Fruit fly (Drosophila melanogaster) whole organism, embryonic: ENCODE data around the gene Shaw.

ENCODE experiments used
- B-H2 ChIP-seq: fragments of 200-800 bp; sonication (Bioruptor generic); optimal IDR thresholded peaks from 2 replicates; lab custom pipeline; 2018; ENCODE audit warnings: missing biosample characterization, mild to moderate bottlenecking, missing genetic modification characterization
- CG10274 ChIP-seq: fragments of 200-800 bp; sonication (Bioruptor generic); optimal IDR thresholded peaks from 3 replicates; lab custom pipeline; 2017; ENCODE audit warnings: missing biosample characterization, mild to moderate bottlenecking, missing genetic modification characterization
- CG11247 ChIP-seq: fragments of 200-800 bp; sonication (Bioruptor generic); IDR thresholded peaks from 2 replicates; pipeline ENCODE4 v1.3.6; 2022; ENCODE audit warnings: missing biosample characterization, missing genetic modification characterization
- CG11560 ChIP-seq: fragments of 200-800 bp; sonication (Bioruptor generic); IDR thresholded peaks from 3 replicates; pipeline ENCODE4 v1.3.6; 2022; ENCODE audit warnings: missing biosample characterization, missing genetic modification characterization
- CG12299 ChIP-seq: fragments of 200-800 bp; sonication (Bioruptor generic); optimal IDR thresholded peaks from 2 replicates; lab custom pipeline; 2018; ENCODE audit warnings: missing biosample characterization, mild to moderate bottlenecking, missing genetic modification characterization
- CG13624 ChIP-seq: fragments of 200-800 bp; sonication (Bioruptor generic); optimal IDR thresholded peaks from 2 replicates; lab custom pipeline; 2016; ENCODE audit warnings: missing biosample characterization, missing genetic modification characterization
- CG15601 ChIP-seq: fragments of 200-800 bp; sonication (Bioruptor generic); optimal IDR thresholded peaks from 3 replicates; lab custom pipeline; 2019; ENCODE audit warnings: missing biosample characterization, mild to moderate bottlenecking, missing genetic modification characterization, moderate library complexity
- CG18764 ChIP-seq: fragments of 200-800 bp; sonication (Bioruptor generic); optimal IDR thresholded peaks from 3 replicates; lab custom pipeline; 2016; ENCODE audit warnings: missing biosample characterization, missing genetic modification characterization
- CG2875 ChIP-seq: fragments of 200-800 bp; sonication (Bioruptor generic); optimal IDR thresholded peaks from 2 replicates; lab custom pipeline; 2017; ENCODE audit warnings: missing biosample characterization, mild to moderate bottlenecking, missing genetic modification characterization, missing genetic modification reagents
- CG30020 ChIP-seq: fragments of 200-800 bp; optimal IDR thresholded peaks from 2 replicates; lab custom pipeline; 2019; ENCODE audit warnings: missing biosample characterization, mild to moderate bottlenecking, missing genetic modification characterization, moderate library complexity
- CG34376 ChIP-seq: fragments of 200-800 bp; sonication (Bioruptor generic); optimal IDR thresholded peaks from 2 replicates; lab custom pipeline; 2018; ENCODE audit warnings: missing biosample characterization, mild to moderate bottlenecking, missing genetic modification characterization
- CG4282 ChIP-seq: fragments of 200-800 bp; sonication (Bioruptor generic); optimal IDR thresholded peaks from 2 replicates; lab custom pipeline; 2016; ENCODE audit warnings: missing biosample characterization, missing genetic modification characterization
- CG4404 ChIP-seq: fragments of 200-800 bp; sonication (Bioruptor generic); IDR thresholded peaks from 2 replicates; pipeline ENCODE4 v1.3.6; 2022; ENCODE audit warnings: missing biosample characterization, missing genetic modification characterization
- CG7556 ChIP-seq: fragments of 200-800 bp; sonication (Bioruptor generic); optimal IDR thresholded peaks from 2 replicates; lab custom pipeline; 2017; ENCODE audit warnings: missing biosample characterization, mild to moderate bottlenecking, missing genetic modification characterization
- CG7928 ChIP-seq: fragments of 200-800 bp; sonication (Bioruptor generic); optimal IDR thresholded peaks from 2 replicates; lab custom pipeline; 2017; ENCODE audit warnings: missing biosample characterization, mild to moderate bottlenecking, missing genetic modification characterization
- CG8388 ChIP-seq: fragments of 200-800 bp; sonication (Bioruptor generic); optimal IDR thresholded peaks from 2 replicates; lab custom pipeline; 2019; ENCODE audit warnings: missing biosample characterization, mild to moderate bottlenecking, missing genetic modification characterization, moderate library complexity
- CG8924 ChIP-seq: fragments of 200-800 bp; optimal IDR thresholded peaks from 3 replicates; lab custom pipeline; 2019; ENCODE audit warnings: missing biosample characterization, mild to moderate bottlenecking, missing genetic modification characterization, moderate library complexity
- CG9437 ChIP-seq: fragments of 200-800 bp; sonication (Bioruptor generic); optimal IDR thresholded peaks from 2 replicates; lab custom pipeline; 2018; ENCODE audit warnings: missing biosample characterization, mild to moderate bottlenecking, missing genetic modification characterization
- CG9609 ChIP-seq: fragments of 200-800 bp; sonication (Bioruptor generic); optimal IDR thresholded peaks from 3 replicates; lab custom pipeline; 2016; ENCODE audit warnings: missing biosample characterization, missing genetic modification characterization
- CTCF ChIP-seq: fragments of 200-800 bp; sonication (Bioruptor generic); optimal IDR thresholded peaks from 2 replicates; lab custom pipeline; 2017; ENCODE audit warnings: missing biosample characterization, mild to moderate bottlenecking, missing genetic modification characterization, moderate library complexity
- Dad ChIP-seq: fragments of 200-800 bp; sonication (Bioruptor generic); optimal IDR thresholded peaks from 3 replicates; lab custom pipeline; 2016; ENCODE audit warnings: missing biosample characterization, missing genetic modification characterization
- Dip2 ChIP-seq: fragments of 200-800 bp; sonication (Bioruptor generic); IDR thresholded peaks from 2 replicates; pipeline ENCODE4 v1.3.6; 2022; ENCODE audit warnings: missing biosample characterization, missing genetic modification characterization
- Dip3 ChIP-seq: fragments of 200-800 bp; sonication (Bioruptor generic); optimal IDR thresholded peaks from 3 replicates; lab custom pipeline; 2016; ENCODE audit warnings: missing biosample characterization, missing genetic modification characterization
- Eip74EF ChIP-seq, 2 experiments: fragments of 200-800 bp in 1 of 2; fragments of >200 bp in 1 of 2; sonication (Bioruptor generic) in 1 of 2; optimal IDR thresholded peaks; 2 replicates each; lab custom pipeline; 2017 to 2019; ENCODE audit warnings: missing biosample characterization in 2 of 2, missing genetic modification characterization in 2 of 2, mild to moderate bottlenecking in 1 of 2, moderate library complexity in 1 of 2
- Ets97D ChIP-seq: fragments of 200-800 bp; sonication (Bioruptor generic); optimal IDR thresholded peaks from 3 replicates; lab custom pipeline; 2016; ENCODE audit warnings: missing biosample characterization, missing genetic modification characterization
- GATAe ChIP-seq: fragments of 200-800 bp; sonication (Bioruptor generic); conservative IDR thresholded peaks from 2 replicates; pipeline ENCODE4 v1.3.6; 2022; ENCODE audit warnings: missing biosample characterization, missing genetic modification characterization
- H15 ChIP-seq: fragments of 200-800 bp; sonication (Bioruptor generic); IDR thresholded peaks from 3 replicates; pipeline ENCODE4 v1.3.6; 2022; ENCODE audit warnings: missing biosample characterization, missing genetic modification characterization
- HLHmδ ChIP-seq: fragments of 200-800 bp; sonication (Bioruptor generic); optimal IDR thresholded peaks from 2 replicates; lab custom pipeline; 2018; ENCODE audit warnings: missing biosample characterization, mild to moderate bottlenecking, missing genetic modification characterization, moderate library complexity
- MTF-1 ChIP-seq: fragments of 200-800 bp; sonication (Bioruptor generic); optimal IDR thresholded peaks from 2 replicates; lab custom pipeline; 2018; ENCODE audit warnings: missing biosample characterization, mild to moderate bottlenecking, missing genetic modification characterization, borderline replicate concordance
- Mad ChIP-seq: fragments of 200-800 bp; sonication (Bioruptor generic); optimal IDR thresholded peaks from 2 replicates; lab custom pipeline; 2016; ENCODE audit warnings: missing biosample characterization, missing genetic modification characterization
- Med ChIP-seq: fragments of 200-800 bp; sonication (Bioruptor generic); peaks from one replicate; lab custom pipeline; 2016; ENCODE audit warnings: missing biosample characterization, missing genetic modification characterization, mild to moderate bottlenecking, inconsistent platforms, moderate library complexity
- NC2β ChIP-seq: fragments of 200-800 bp; sonication (Bioruptor generic); optimal IDR thresholded peaks from 2 replicates; lab custom pipeline; 2016; ENCODE audit warnings: missing biosample characterization, missing genetic modification characterization
- Optix ChIP-seq: fragments of 200-800 bp; sonication (Bioruptor generic); IDR thresholded peaks from 3 replicates; pipeline ENCODE4 v1.3.6; 2022; ENCODE audit warnings: missing biosample characterization, missing genetic modification characterization
- Rfx ChIP-seq: fragments of 200-800 bp; sonication (Bioruptor generic); IDR thresholded peaks from 2 replicates; pipeline ENCODE4 v1.3.6; 2022; ENCODE audit warnings: missing biosample characterization, missing genetic modification characterization
- Rx ChIP-seq: fragments of 200-800 bp; sonication (Bioruptor generic); IDR thresholded peaks from 2 replicates; pipeline ENCODE4 v1.3.6; 2022; ENCODE audit warnings: missing biosample characterization, missing genetic modification characterization
- Sry-δ ChIP-seq: fragments of 200-800 bp; sonication (Bioruptor generic); optimal IDR thresholded peaks from 2 replicates; lab custom pipeline; 2016; ENCODE audit warnings: missing biosample characterization, missing genetic modification characterization
- Stat92E ChIP-seq, 3 experiments: fragments of >200 bp in 2 of 3; fragments of 200-800 bp in 1 of 3; sonication (Bioruptor generic) in 1 of 3; optimal IDR thresholded peaks; 2 replicates each; lab custom pipeline; 2017 to 2019; ENCODE audit warnings: missing biosample characterization in 3 of 3, missing genetic modification characterization in 3 of 3, mild to moderate bottlenecking in 1 of 3, moderate library complexity in 1 of 3
- Tbp ChIP-seq: fragments of >200 bp; optimal IDR thresholded peaks from 2 replicates; lab custom pipeline; 2018; ENCODE audit warnings: missing biosample characterization, missing genetic modification characterization
- her ChIP-seq: fragments of 200-800 bp; sonication (Bioruptor generic); optimal IDR thresholded peaks from 2 replicates; lab custom pipeline; 2016; ENCODE audit warnings: missing biosample characterization, missing genetic modification characterization
- insv ChIP-seq, 2 experiments: fragments of 200-800 bp; sonication (Bioruptor generic); optimal IDR thresholded peaks; 3 replicates each; lab custom pipeline; 2016 to 2018; ENCODE audit warnings: missing biosample characterization in 2 of 2, missing genetic modification characterization in 2 of 2
- jing ChIP-seq: fragments of 200-800 bp; sonication (Bioruptor generic); optimal IDR thresholded peaks from 2 replicates; lab custom pipeline; 2018; ENCODE audit warnings: missing biosample characterization, mild to moderate bottlenecking, missing genetic modification characterization
- kni ChIP-seq: fragments of 200-800 bp; sonication (Bioruptor generic); optimal IDR thresholded peaks from 3 replicates; lab custom pipeline; 2017; ENCODE audit warnings: mild to moderate bottlenecking, missing biosample characterization, missing genetic modification reagents, missing genetic modification characterization
- lola ChIP-seq, 3 experiments: fragments of >200 bp in 2 of 3; fragments of 200-800 bp in 1 of 3; sonication (Bioruptor generic) in 1 of 3; optimal IDR thresholded peaks; 2 replicates each; lab custom pipeline; 2017 to 2019; ENCODE audit warnings: missing biosample characterization in 3 of 3, missing genetic modification characterization in 3 of 3, mild to moderate bottlenecking in 1 of 3, moderate library complexity in 1 of 3
- nom ChIP-seq: fragments of 200-800 bp; sonication (Bioruptor generic); optimal IDR thresholded peaks from 2 replicates; lab custom pipeline; 2017; ENCODE audit warnings: missing biosample characterization, missing genetic modification characterization, mild to moderate bottlenecking, moderate library complexity, missing genetic modification reagents
- prd ChIP-seq, 3 experiments: fragments of >200 bp in 2 of 3; fragments of 200-800 bp in 1 of 3; sonication (Bioruptor generic) in 1 of 3; optimal IDR thresholded peaks in 2 of 3; IDR thresholded peaks in 1 of 3; 2 replicates in 2 of 3; 3 replicates in 1 of 3; pipeline versions ENCODE4 v1.3.6 to Lab custom; 2017 to 2022; ENCODE audit warnings: missing biosample characterization in 1 of 3, missing genetic modification characterization in 1 of 3
- run ChIP-seq: fragments of 200-800 bp; sonication (Bioruptor generic); optimal IDR thresholded peaks from 3 replicates; lab custom pipeline; 2018; ENCODE audit warnings: missing biosample characterization, mild to moderate bottlenecking, missing genetic modification characterization
- salm ChIP-seq: fragments of 200-800 bp; sonication (Bioruptor generic); optimal IDR thresholded peaks from 2 replicates; lab custom pipeline; 2018; ENCODE audit warnings: missing biosample characterization, mild to moderate bottlenecking, missing genetic modification characterization
- so ChIP-seq: fragments of 200-800 bp; sonication (Bioruptor generic); IDR thresholded peaks from 3 replicates; pipeline ENCODE4 v1.3.6; 2022; ENCODE audit warnings: missing biosample characterization, missing genetic modification characterization
- trh ChIP-seq: fragments of 200-800 bp; sonication (Bioruptor generic); optimal IDR thresholded peaks from 2 replicates; lab custom pipeline; 2016; ENCODE audit warnings: missing biosample characterization, missing genetic modification characterization
- zen2 ChIP-seq: fragments of 200-800 bp; sonication (Bioruptor generic); IDR thresholded peaks from 3 replicates; pipeline ENCODE4 v1.3.6; 2022; ENCODE audit warnings: missing biosample characterization, missing genetic modification characterization; ENCODE audit not compliant: partially characterized antibody

The Shaw gene

DNA sequence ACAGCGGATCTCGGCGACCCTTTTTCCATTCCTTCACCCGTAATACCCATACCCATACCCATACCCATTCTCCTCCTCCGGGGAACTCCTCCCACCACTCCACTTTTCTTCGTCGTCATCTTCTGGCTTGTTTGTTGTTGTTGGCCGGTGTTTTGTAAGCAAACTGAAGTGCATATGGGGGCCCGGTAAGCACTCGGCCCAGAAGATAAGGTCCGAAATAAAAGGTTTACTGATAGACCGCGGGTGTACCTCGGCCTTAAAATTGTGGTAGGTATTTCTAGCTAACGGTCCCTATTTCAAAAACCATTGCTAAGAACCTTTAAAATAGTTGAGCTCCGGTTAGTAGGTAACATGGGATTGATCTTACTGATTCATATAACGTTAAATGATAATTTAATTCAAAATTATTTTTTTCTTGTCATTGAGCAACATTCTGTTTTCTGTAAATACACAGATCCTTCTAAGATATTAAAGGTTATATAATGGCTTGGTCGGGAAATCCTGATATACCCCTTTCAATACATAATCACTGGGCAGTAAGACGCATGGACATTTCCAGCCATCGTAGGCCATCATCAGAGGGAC is 57.9 kb downstream of the Shaw start (continued):
- TF ChIP-seq salm: no peak
- no peak for TF ChIP-seq so (GFP tag; lab: Robert Waterston, UW)
- TF ChIP-seq H15 (GFP tag; lab: Robert Waterston, UW): 0 out of 3 replicates have a peak, but pooled peaks have one; percentile 38
- TF ChIP-seq CG11560: no peak
- TF ChIP-seq lola (GFP tag; optimal IDR thresholded peaks at IDR 0.05; lab: Kevin White, UChicago): peak in 1 of 3 experiments; percentile 67
- TF ChIP-seq CG15601 (tag; lab: Kevin White, UChicago): no peak
- no peak for TF ChIP-seq Sry-δ (GFP tag; lab: Kevin White, UChicago)
- TF ChIP-seq CG10274: no peak
- TF ChIP-seq CTCF: no peak
- TF ChIP-seq HLHmδ (GFP tag; lab: Kevin White, UChicago): peak; percentile 79
- peak; percentile 82 for TF ChIP-seq CG4404 (GFP tag; lab: Robert Waterston, UW)
- no peak for TF ChIP-seq Tbp (GFP tag; lab: Kevin White, UChicago)
- TF ChIP-seq jing: no peak
- peak; percentile 58 for TF ChIP-seq kni (GFP tag; lab: Kevin White, UChicago)
- no peak for TF ChIP-seq B-H2 (GFP tag; lab: Kevin White, UChicago)
- no peak for TF ChIP-seq Ets97D (GFP tag; lab: Kevin White, UChicago)
- no peak for TF ChIP-seq CG9437
- TF ChIP-seq MTF-1: no peak
- no peak for TF ChIP-seq CG30020 (tag; lab: Kevin White, UChicago)
- TF ChIP-seq CG8388 (GFP tag; lab: Kevin White, UChicago): peak; percentile 37
- TF ChIP-seq Optix: no peak
- no peak for TF ChIP-seq CG4282 (GFP tag; lab: Kevin White, UChicago)
- peak; percentile 41 for TF ChIP-seq CG8924 (tag; lab: Kevin White, UChicago)
- no peak for TF ChIP-seq Stat92E (GFP tag; optimal IDR thresholded peaks at IDR 0.05; lab: Kevin White, UChicago)
- no peak for TF ChIP-seq Dad (GFP tag; lab: Kevin White, UChicago)
- peak; percentile 36 for TF ChIP-seq CG2875 (GFP tag; lab: Kevin White, UChicago)
- peak; percentile 25 for TF ChIP-seq CG9609
- no peak for TF ChIP-seq CG7928 (GFP tag; lab: Kevin White, UChicago)
- TF ChIP-seq zen2: no peak
- TF ChIP-seq NC2β (GFP tag; lab: Kevin White, UChicago): peak; percentile 25
- no peak for TF ChIP-seq her (GFP tag; lab: Kevin White, UChicago)
- no peak for TF ChIP-seq Dip3
- TF ChIP-seq insv (GFP tag; optimal IDR thresholded peaks at IDR 0.05; lab: Kevin White, UChicago): no peak
- TF ChIP-seq trh: peak; percentile 11
- no peak for TF ChIP-seq CG12299 (tag; lab: Kevin White, UChicago)
- no peak for TF ChIP-seq Dip2 (GFP tag; lab: Robert Waterston, UW)
- TF ChIP-seq Rx (GFP tag; lab: Robert Waterston, UW): no peak
- peak; percentile 8 for TF ChIP-seq Mad
- TF ChIP-seq nom: no peak
- TF ChIP-seq Eip74EF (GFP tag; optimal IDR thresholded peaks at IDR 0.05; lab: Kevin White, UChicago): no peak
- no peak for TF ChIP-seq CG11247 (GFP tag; lab: Robert Waterston, UW)
- no peak for TF ChIP-seq CG13624 (GFP tag; lab: Kevin White, UChicago)
- peak; percentile 36 for TF ChIP-seq CG7556 (GFP tag; lab: Kevin White, UChicago)
- TF ChIP-seq CG34376 (GFP tag; lab: Kevin White, UChicago): no peak
- no peak for TF ChIP-seq CG18764 (GFP tag; lab: Kevin White, UChicago)
- TF ChIP-seq run (tag; lab: Kevin White, UChicago): no peak
- TF ChIP-seq Rfx (GFP tag; lab: Robert Waterston, UW): no peak
- no peak for TF ChIP-seq prd (optimal IDR thresholded peaks at IDR 0.05; lab: Kevin White, UChicago)
- peak; percentile 80; the same call in 2 of the 3 replicates for TF ChIP-seq prd (GFP tag; IDR thresholded peaks at IDR 0.05; lab: Robert Waterston, UW)
- no peak for TF ChIP-seq GATAe
- TF ChIP-seq Med (GFP tag; lab: Kevin White, UChicago): peak; percentile 46
